Worm (Caenorhabditis elegans) whole organism, L4/young adult: ENCODE data around the gene ZC250.2.
"Not testable (repeated sequence)": the region's sequence is repeated elsewhere in the genome, so short reads cannot be mapped to it uniquely, and the experiment has no call there.

ENCODE experiments used
- W03F9.2 ChIP-seq: fragments of 150-350 bp; optimal IDR thresholded peaks from 2 replicates; lab custom pipeline; 2014; ENCODE audit warnings: missing biosample characterization, missing genetic modification characterization
- dao-5 ChIP-seq: sonication (generic microtip); optimal IDR thresholded peaks from 2 replicates; lab custom pipeline; 2016; ENCODE audit warnings: missing genotype, missing genetic modification characterization, moderate library complexity, missing compliant biosample characterization
- him-1 ChIP-seq: sonication (generic microtip); optimal IDR thresholded peaks from 2 replicates; lab custom pipeline; 2016; ENCODE audit warnings: missing genotype, missing genetic modification reagents, missing genetic modification characterization, missing compliant biosample characterization

DNA sequence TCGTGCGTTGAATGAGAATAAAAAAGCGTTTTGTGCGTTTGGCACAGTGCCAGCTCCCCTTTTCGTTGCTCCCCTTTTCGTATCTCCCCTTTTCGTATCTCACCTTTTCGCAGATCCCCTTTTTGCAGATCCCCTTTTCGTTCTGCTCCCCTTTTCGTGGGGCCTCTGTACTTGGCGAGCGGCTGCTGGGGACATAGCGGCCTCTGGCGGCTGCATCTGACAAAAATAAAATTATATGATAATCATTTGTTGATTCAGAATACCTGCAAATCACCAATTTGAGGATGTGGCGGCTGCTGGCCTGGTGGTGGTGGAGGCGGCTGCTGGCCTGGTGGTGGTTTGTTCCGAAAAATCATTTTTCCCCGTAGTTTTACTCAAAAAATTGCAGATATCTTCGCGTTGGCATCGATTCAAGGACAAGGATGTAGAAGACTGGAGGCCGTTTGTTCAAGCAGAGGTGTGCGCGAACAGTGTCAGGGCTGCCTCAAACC, 36.9 kb upstream of the ZC250.2 start, which contains the start of gene K09H11.11:
- TF ChIP-seq dao-5; him-1 (tag; lab: Kevin White, UChicago); W03F9.2 (tag; lab: Kevin White, UChicago): not testable (repeated sequence)
